Fruit fly (Drosophila melanogaster): ENCODE measurements around the gene geko.

- TF ChIP-seq jim (GFP tag; optimal IDR thresholded peaks at IDR 0.05) (no peak), woc (GFP tag; optimal IDR thresholded peaks at IDR 0.05) (no peak), sage (GFP tag; optimal IDR thresholded peaks at IDR 0.05) (no peak)
Measured at dm6 chr3L:18163127-18163526, 23.9 kb downstream of the geko start.
